Worm (Caenorhabditis elegans) whole organism, mixed stage, embryonic: ENCODE data around the gene wdfy-3.
"Not testable (repeated sequence)": the region's sequence is repeated elsewhere in the genome, so short reads cannot be mapped to it uniquely, and the experiment has no call there.

ENCODE experiments used
- M03D4.4 ChIP-seq: sonication (generic microtip); optimal IDR thresholded peaks from 2 replicates; lab custom pipeline; 2017; ENCODE audit warnings: mild to moderate bottlenecking, missing genetic modification characterization, missing compliant biosample characterization
- blmp-1 ChIP-seq: fragments of 150-350 bp; optimal IDR thresholded peaks from 2 replicates; lab custom pipeline; 2014; ENCODE audit warnings: missing biosample characterization, missing genetic modification characterization
- ceh-39 ChIP-seq: fragments of 150-350 bp; optimal IDR thresholded peaks from 2 replicates; lab custom pipeline; 2014; ENCODE audit warnings: missing biosample characterization, missing genetic modification characterization
- ceh-43 ChIP-seq: fragments of 200-800 bp; sonication (Bioruptor generic); optimal IDR thresholded peaks from 2 replicates; lab custom pipeline; 2018; ENCODE audit warnings: mild to moderate bottlenecking, missing genetic modification characterization, moderate library complexity, missing compliant biosample characterization
- ceh-83 ChIP-seq: fragments of 200-800 bp; sonication (Bioruptor generic); optimal IDR thresholded peaks from 2 replicates; lab custom pipeline; 2018; ENCODE audit warnings: mild to moderate bottlenecking, missing genetic modification characterization, missing compliant biosample characterization
- ces-1 ChIP-seq: fragments of 150-350 bp; optimal IDR thresholded peaks from 2 replicates; lab custom pipeline; 2014; ENCODE audit warnings: missing biosample characterization, missing genetic modification reagents, missing genetic modification characterization
- cnd-1 ChIP-seq: fragments of 200-800 bp; sonication (Bioruptor generic); optimal IDR thresholded peaks from 2 replicates; lab custom pipeline; 2018; ENCODE audit warnings: mild to moderate bottlenecking, missing genetic modification characterization, missing compliant biosample characterization
- elt-1 ChIP-seq: sonication (generic microtip); optimal IDR thresholded peaks from 2 replicates; lab custom pipeline; 2017; ENCODE audit warnings: missing genetic modification characterization, mild to moderate bottlenecking, missing compliant biosample characterization, antibody characterized with exemption, moderate library complexity, borderline replicate concordance; ENCODE audit not compliant: insufficient read depth
- elt-3 ChIP-seq: fragments of 150-350 bp; optimal IDR thresholded peaks from 2 replicates; lab custom pipeline; 2014; ENCODE audit warnings: missing biosample characterization, missing genetic modification characterization
- flh-1 ChIP-seq: fragments of 200-800 bp; sonication (Bioruptor generic); optimal IDR thresholded peaks from 2 replicates; lab custom pipeline; 2018; ENCODE audit warnings: mild to moderate bottlenecking, missing genetic modification characterization, moderate library complexity, missing compliant biosample characterization
- ham-2 ChIP-seq: fragments of 200-800 bp; sonication (Bioruptor generic); optimal IDR thresholded peaks from 2 replicates; lab custom pipeline; 2018; ENCODE audit warnings: mild to moderate bottlenecking, missing genetic modification characterization, missing compliant biosample characterization
- hlh-1 ChIP-seq: fragments of 150-350 bp; optimal IDR thresholded peaks from 2 replicates; lab custom pipeline; 2014; ENCODE audit warnings: missing biosample characterization, missing genetic modification reagents, missing genetic modification characterization
- lin-13 ChIP-seq: fragments of 150-350 bp; optimal IDR thresholded peaks from 2 replicates; lab custom pipeline; 2014; ENCODE audit warnings: missing biosample characterization, missing genetic modification characterization
- lsy-2 ChIP-seq: fragments of 150-350 bp; optimal IDR thresholded peaks from 2 replicates; lab custom pipeline; 2014; ENCODE audit warnings: missing biosample characterization, missing genetic modification characterization
- mab-5 ChIP-seq: fragments of 150-350 bp; optimal IDR thresholded peaks from 2 replicates; lab custom pipeline; 2014; ENCODE audit warnings: missing biosample characterization, missing genetic modification characterization
- mep-1 ChIP-seq: fragments of 150-350 bp; optimal IDR thresholded peaks from 2 replicates; lab custom pipeline; 2017; ENCODE audit warnings: missing biosample characterization, missing genetic modification reagents, missing genetic modification characterization, inconsistent platforms
- mls-2 ChIP-seq: sonication (generic microtip); optimal IDR thresholded peaks from 2 replicates; lab custom pipeline; 2016; ENCODE audit warnings: mild to moderate bottlenecking, missing genetic modification characterization, moderate library complexity, missing compliant biosample characterization
- nhr-12 ChIP-seq: fragments of 150-350 bp; optimal IDR thresholded peaks from 2 replicates; lab custom pipeline; 2014; ENCODE audit warnings: missing biosample characterization, missing genetic modification characterization
- nhr-2 ChIP-seq: fragments of 150-350 bp; optimal IDR thresholded peaks from 2 replicates; lab custom pipeline; 2014; ENCODE audit warnings: missing biosample characterization, missing genetic modification characterization
- nhr-237 ChIP-seq: fragments of 150-350 bp; optimal IDR thresholded peaks from 2 replicates; lab custom pipeline; 2014; ENCODE audit warnings: missing biosample characterization, missing genetic modification characterization
- nhr-28 ChIP-seq: fragments of 150-350 bp; optimal IDR thresholded peaks from 2 replicates; lab custom pipeline; 2014; ENCODE audit warnings: missing biosample characterization, missing genetic modification characterization
- nhr-76 ChIP-seq: sonication (generic microtip); optimal IDR thresholded peaks from 2 replicates; lab custom pipeline; 2017; ENCODE audit warnings: missing biosample characterization, missing genetic modification characterization
- snpc-4 ChIP-seq: fragments of 150-350 bp; optimal IDR thresholded peaks from 2 replicates; lab custom pipeline; 2014; ENCODE audit warnings: missing biosample characterization, missing genetic modification characterization
- sptf-1 ChIP-seq: sonication (generic microtip); optimal IDR thresholded peaks from 2 replicates; lab custom pipeline; 2017; ENCODE audit warnings: mild to moderate bottlenecking, missing genetic modification characterization, moderate library complexity, missing compliant biosample characterization
- tbx-8 ChIP-seq: fragments of 200-800 bp; sonication (Bioruptor generic); optimal IDR thresholded peaks from 2 replicates; lab custom pipeline; 2018; ENCODE audit warnings: mild to moderate bottlenecking, missing genetic modification characterization, moderate library complexity, missing compliant biosample characterization
- unc-39 ChIP-seq: fragments of 150-350 bp; optimal IDR thresholded peaks from 2 replicates; lab custom pipeline; 2014; ENCODE audit warnings: missing biosample characterization, missing genetic modification characterization
- unc-62 ChIP-seq: fragments of 150-350 bp; optimal IDR thresholded peaks from 2 replicates; lab custom pipeline; 2014; ENCODE audit warnings: missing biosample characterization, missing genetic modification reagents, missing genetic modification characterization
- zip-8 ChIP-seq: fragments of 150-350 bp; optimal IDR thresholded peaks from 2 replicates; lab custom pipeline; 2014; ENCODE audit warnings: missing biosample characterization, missing genetic modification characterization

Gene wdfy-3

DNA sequence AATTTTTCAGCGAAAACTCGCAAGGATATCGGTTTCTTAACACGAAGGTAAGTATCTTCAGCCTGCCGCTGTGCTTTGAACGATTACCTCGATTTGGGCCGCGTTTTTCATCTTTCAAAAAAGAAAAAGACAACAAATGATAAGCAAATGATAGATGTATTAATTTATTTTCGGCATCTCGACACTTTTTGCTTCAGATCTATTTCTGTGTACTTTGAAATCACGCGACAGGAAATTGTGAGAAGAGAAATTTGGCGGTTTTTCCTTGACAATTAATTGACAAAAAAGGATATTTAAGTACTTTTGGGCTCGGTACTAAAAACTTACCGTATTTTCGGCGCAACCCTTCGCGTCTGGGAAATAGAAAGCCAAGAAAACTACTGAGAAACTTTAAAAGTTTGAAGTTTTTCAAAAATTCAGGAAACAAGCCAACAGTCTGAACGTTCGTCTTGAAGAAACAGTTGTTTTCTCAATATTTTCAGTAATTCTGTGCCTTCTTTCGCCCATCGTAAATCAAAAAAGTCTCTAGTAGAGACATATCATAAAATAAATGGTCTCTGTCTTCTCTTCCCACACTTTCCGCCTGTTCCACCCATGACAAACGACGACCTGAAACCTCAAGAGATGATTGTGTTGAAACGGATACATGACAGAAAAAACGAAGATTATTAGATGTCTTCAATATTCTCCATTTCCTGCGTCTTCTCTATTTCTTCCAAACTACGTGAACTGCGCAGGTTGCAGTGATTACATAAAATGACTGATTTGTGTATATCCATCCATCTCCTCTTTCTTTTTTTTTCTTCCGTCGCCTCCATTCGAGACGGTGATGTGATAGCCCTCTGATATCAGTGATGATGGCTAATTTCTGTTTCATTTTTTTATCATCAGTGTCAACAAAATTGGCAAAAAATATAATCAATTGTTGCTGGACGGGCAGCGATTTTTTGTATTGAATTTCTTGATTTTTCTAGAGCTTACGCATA is 12.0 kb upstream of the wdfy-3 start:
- TF ChIP-seq mab-5 = no peak

DNA sequence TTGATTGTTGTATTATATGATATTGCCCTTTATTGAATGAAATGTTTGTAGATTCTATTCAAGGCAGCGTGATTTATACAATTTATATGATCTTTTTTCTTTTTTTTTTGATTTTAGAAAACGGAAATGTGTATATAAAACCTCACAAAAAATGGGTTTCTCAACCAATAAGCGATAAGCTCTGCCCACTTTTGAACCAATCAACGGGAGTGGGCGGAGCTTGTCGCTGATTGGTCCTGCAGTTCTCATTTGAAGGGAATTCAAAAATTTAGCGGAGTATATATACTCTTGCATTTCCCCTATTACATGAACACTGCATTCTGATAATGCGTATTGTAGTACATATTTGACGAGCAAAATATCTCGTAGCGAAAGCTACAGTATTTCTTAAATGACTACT is 2.6 kb upstream of the wdfy-3 start:
- no peak for TF ChIP-seq cnd-1 (tag; lab: Kevin White, UChicago)
- TF ChIP-seq zip-8 (tag; lab: Kevin White, UChicago) = no peak
- TF ChIP-seq unc-39 (tag; lab: Kevin White, UChicago) = no peak
- no peak for TF ChIP-seq ham-2
- no peak for TF ChIP-seq nhr-12 (tag; lab: Kevin White, UChicago)
- TF ChIP-seq nhr-28 (tag; lab: Kevin White, UChicago) = no peak
- no peak for TF ChIP-seq ceh-39
- no peak for TF ChIP-seq flh-1
- TF ChIP-seq mep-1 = no peak
- no peak for TF ChIP-seq lsy-2 (tag; lab: Kevin White, UChicago)
- TF ChIP-seq blmp-1 = no peak
- no peak for TF ChIP-seq snpc-4 (tag; lab: Kevin White, UChicago)
- no peak for TF ChIP-seq hlh-1 (tag; lab: Kevin White, UChicago)
- no peak for TF ChIP-seq ces-1 (GFP tag; lab: Kevin White, UChicago)
- no peak for TF ChIP-seq mls-2 (tag; lab: Kevin White, UChicago)
- no peak for TF ChIP-seq M03D4.4 (tag; lab: Kevin White, UChicago)

- TF ChIP-seq elt-3 (tag; lab: Kevin White, UChicago) = no peak
- peak; percentile 93 for TF ChIP-seq ces-1 (GFP tag; lab: Kevin White, UChicago)
Measured at ce11 chrIV:12651570-12651969, 1.6 kb upstream of the wdfy-3 start.

- TF ChIP-seq nhr-237 (tag; lab: Kevin White, UChicago) (no peak), lsy-2 (tag; lab: Kevin White, UChicago) (no peak), elt-1 (tag; lab: Kevin White, UChicago) (no peak), mep-1 (no peak), ces-1 (GFP tag; lab: Kevin White, UChicago) (no peak), elt-3 (tag; lab: Kevin White, UChicago) (no peak)
Measured at ce11 chrIV:12674700-12675099, 21.5 kb downstream of the wdfy-3 start, which contains the start of gene T23B5.4. T23B5.4 (plus strand) TSS chrIV:12675000.

ce11 chrIV:12677137-12677536 is 23.9 kb downstream of the wdfy-3 start, which contains the start of gene T23B5.6:
T23B5.6 (minus strand) TSS chrIV:12677237.
- not testable (repeated sequence) for TF ChIP-seq zip-8 (tag; lab: Kevin White, UChicago); tbx-8 (GFP tag; lab: Kevin White, UChicago); M03D4.4 (tag; lab: Kevin White, UChicago)

DNA sequence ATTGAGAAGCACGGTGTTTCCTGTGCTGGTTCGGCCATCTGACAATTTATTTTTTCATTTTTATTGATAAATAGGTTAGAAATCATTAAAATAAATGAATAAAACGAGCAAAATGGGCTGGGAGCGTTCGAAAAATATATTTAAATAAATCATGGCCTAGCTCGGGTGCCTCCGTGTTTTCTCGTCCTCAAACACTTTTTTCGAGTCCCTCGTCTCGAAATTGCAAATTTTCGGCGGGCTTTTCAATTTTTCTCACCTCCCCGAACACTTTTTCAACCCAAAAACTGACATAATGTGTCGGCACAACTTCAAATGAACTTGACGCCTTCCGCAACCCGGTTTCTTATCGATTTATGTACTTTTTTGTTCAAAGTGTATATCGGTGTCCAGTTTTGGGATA is 31.1 kb downstream of the wdfy-3 start, which contains the start of gene prmt-9:
prmt-9 (minus strand) TSS at position 38 of the 400 bp plus-strand sequence.
- TF ChIP-seq M03D4.4 (tag; lab: Kevin White, UChicago) (no peak), ceh-43 (GFP tag; lab: Kevin White, UChicago) (no peak), ces-1 (GFP tag; lab: Kevin White, UChicago) (no peak), unc-39 (tag; lab: Kevin White, UChicago) (no peak), elt-1 (tag; lab: Kevin White, UChicago) (no peak), zip-8 (tag; lab: Kevin White, UChicago) (no peak), tbx-8 (GFP tag; lab: Kevin White, UChicago) (no peak), snpc-4 (tag; lab: Kevin White, UChicago) (no peak), lin-13 (tag; lab: Kevin White, UChicago) (no peak), unc-62 (GFP tag; lab: Kevin White, UChicago) (no peak), lsy-2 (tag; lab: Kevin White, UChicago) (no peak), nhr-76 (tag; lab: Kevin White, UChicago) (no peak), ham-2 (no peak), nhr-2 (tag; lab: Kevin White, UChicago) (no peak), ceh-83 (GFP tag; lab: Kevin White, UChicago) (no peak), nhr-237 (tag; lab: Kevin White, UChicago) (no peak), hlh-1 (tag; lab: Kevin White, UChicago) (no peak), sptf-1 (no peak), mep-1 (no peak)
